Worm (Caenorhabditis elegans) whole organism, L3 larva: ENCODE results near the gene srlf-27.

Experiments
- fos-1 ChIP-seq: fragments of 150-350 bp; optimal IDR thresholded peaks from 2 replicates; lab custom pipeline; 2014; ENCODE audit warnings: missing biosample characterization, missing genetic modification characterization
- jun-1 ChIP-seq: fragments of 150-350 bp; optimal IDR thresholded peaks from 2 replicates; lab custom pipeline; 2014; ENCODE audit warnings: missing biosample characterization, missing genetic modification reagents, missing genetic modification characterization
- nhr-23 ChIP-seq: fragments of 150-350 bp; optimal IDR thresholded peaks from 2 replicates; lab custom pipeline; 2014; ENCODE audit warnings: missing biosample characterization, missing genetic modification reagents, missing genetic modification characterization
- nhr-237 ChIP-seq: fragments of 150-350 bp; optimal IDR thresholded peaks from 2 replicates; lab custom pipeline; 2014; ENCODE audit warnings: missing biosample characterization, missing genetic modification characterization
- ztf-11 ChIP-seq: fragments of 150-350 bp; optimal IDR thresholded peaks from 2 replicates; lab custom pipeline; 2014; ENCODE audit warnings: missing biosample characterization, missing genetic modification characterization

DNA sequence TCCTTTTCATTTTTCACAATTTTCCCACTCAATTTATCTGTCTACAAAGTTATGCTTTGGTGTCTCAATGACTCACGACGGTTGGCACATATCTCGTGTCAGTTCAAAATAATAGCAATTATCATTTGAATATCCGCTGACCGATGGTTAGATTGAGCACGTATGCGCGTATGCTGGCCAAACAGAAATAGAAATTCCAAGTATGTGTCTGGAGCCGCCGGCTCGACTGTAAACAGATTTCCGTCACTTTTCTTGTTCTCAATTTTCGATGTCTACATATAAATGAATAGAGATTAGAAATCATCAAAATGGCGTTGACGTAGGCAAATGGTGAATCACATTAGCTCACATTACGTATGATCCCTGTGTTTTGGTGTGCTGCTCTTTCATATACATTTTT, 16.4 kb upstream of the srlf-27 start:
- TF ChIP-seq nhr-237 (tag; lab: Kevin White, UChicago): no peak
- TF ChIP-seq ztf-11 (tag; lab: Kevin White, UChicago): no peak
- no peak for TF ChIP-seq fos-1 (tag; lab: Kevin White, UChicago)
- no peak for TF ChIP-seq nhr-23
- TF ChIP-seq jun-1: no peak
